Worm (Caenorhabditis elegans): ENCODE results near the gene Y50E8A.2.

- TF ChIP-seq sptf-1 (tag; optimal IDR thresholded peaks at IDR 0.05) = no peak
- no peak for TF ChIP-seq ces-1 (GFP tag; optimal IDR thresholded peaks at IDR 0.05)
Measured at ce11 chrV:14695713-14696112, 32.9 kb downstream of the Y50E8A.2 start.

Measured in whole organism, mixed stage, embryonic.